Worm (Caenorhabditis elegans): ENCODE results near the gene F31E3.2.

F31E3.2 gene

ce11 chrIII:6929558-6930167 is 44.1 kb upstream of the F31E3.2 start, which contains the start of gene inf-1 (continued):
- TF ChIP-seq efl-1 (optimal IDR thresholded peaks at IDR 0.05) (peak; percentile 63), efl-1 (GFP tag; optimal IDR thresholded peaks at IDR 0.05 in 1 of 2) (peak; percentile 70 to 91), swsn-7 (tag; optimal IDR thresholded peaks at IDR 0.05) (peak; percentile 26)

ce11 chrIII:6931896-6932295 is 41.9 kb upstream of the F31E3.2 start, which contains the start of gene byn-1:
Gene byn-1 (plus strand): TSS chrIII:6932001.
- TF ChIP-seq isw-1 (GFP tag; IDR thresholded peaks at IDR 0.05) (no peak), lsy-2 (tag; optimal IDR thresholded peaks at IDR 0.05) (peak in 1 of 2 experiments; percentile 18), nhr-12 (tag; optimal IDR thresholded peaks at IDR 0.05) (no peak), nhr-76 (tag; optimal IDR thresholded peaks at IDR 0.05) (no peak), nhr-28 (tag; optimal IDR thresholded peaks at IDR 0.05) (no peak), F16B12.6 (tag; optimal IDR thresholded peaks at IDR 0.05) (no peak), nhr-47 (tag; optimal IDR thresholded peaks at IDR 0.05) (no peak)

DNA sequence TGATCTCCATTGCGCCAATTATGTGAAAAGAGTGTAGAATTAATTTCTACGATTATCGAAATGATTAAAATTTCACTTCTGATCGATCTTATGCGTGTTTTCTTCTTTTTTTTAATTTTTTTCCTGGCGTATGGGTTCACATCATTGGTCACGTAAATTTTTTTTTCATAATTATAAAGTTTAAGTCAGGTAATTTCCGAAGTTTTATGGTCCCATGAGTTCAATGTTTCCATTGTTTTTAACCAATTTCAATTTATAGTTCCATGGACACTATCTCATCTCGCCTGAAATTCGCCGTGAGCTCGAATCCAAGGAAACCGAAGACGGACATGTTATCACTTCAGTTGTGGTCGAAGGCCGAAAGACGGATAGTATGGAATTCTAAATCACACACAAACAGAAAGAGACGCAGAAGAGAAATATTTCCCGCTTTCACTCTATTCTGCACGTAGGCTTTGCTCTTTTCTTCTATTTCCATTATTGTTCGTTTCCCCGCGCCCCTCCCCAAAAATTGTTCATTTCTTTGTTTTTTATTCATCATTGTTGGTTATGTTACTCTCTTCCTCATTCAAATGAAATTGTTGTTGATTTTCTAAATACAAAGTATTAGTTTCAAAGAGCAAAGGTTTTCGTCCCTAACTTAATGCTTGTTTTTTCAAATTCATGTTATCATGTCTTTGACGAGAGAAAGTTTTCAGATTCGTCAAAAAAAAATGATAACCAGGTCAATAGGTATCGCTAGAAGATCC is 38.3 kb upstream of the F31E3.2 start, which contains the start of the genes F57B9.8 and coq-2:
Gene F57B9.8, minus strand, starts transcription at position 51 of the 749 bp plus-strand sequence.
Gene coq-2, plus strand, starts transcription at position 699 of the 749 bp plus-strand sequence.
- TF ChIP-seq pag-3 (tag; optimal IDR thresholded peaks at IDR 0.05; ENCODE audit: borderline replicate concordance, insufficient read depth), result no peak
- no peak for TF ChIP-seq ama-1 (optimal IDR thresholded peaks at IDR 0.05)
- no peak for TF ChIP-seq grh-1 (GFP tag; IDR thresholded peaks at IDR 0.05)
- no peak for TF ChIP-seq nhr-84 (tag; optimal IDR thresholded peaks at IDR 0.05)
- no peak for TF ChIP-seq F16B12.6 (tag; optimal IDR thresholded peaks at IDR 0.05)
- TF ChIP-seq skn-1 (tag; optimal IDR thresholded peaks at IDR 0.05), result no peak
- TF ChIP-seq efl-3 (GFP tag; optimal IDR thresholded peaks at IDR 0.05), result no peak

- TF ChIP-seq C34B4.2 (tag; optimal IDR thresholded peaks at IDR 0.05), result no peak
- TF ChIP-seq lir-3 (tag; optimal IDR thresholded peaks at IDR 0.05; ENCODE audit: poor library complexity), result no peak
- TF ChIP-seq nhr-11 (tag; optimal IDR thresholded peaks at IDR 0.05), result no peak
- TF ChIP-seq C04F5.9 (tag; optimal IDR thresholded peaks at IDR 0.05), result no peak
- TF ChIP-seq nhr-71 (tag; optimal IDR thresholded peaks at IDR 0.05), result no peak
- TF ChIP-seq sptf-1 (tag; optimal IDR thresholded peaks at IDR 0.05), result no peak
- no peak for TF ChIP-seq lin-14 (GFP tag; optimal IDR thresholded peaks at IDR 0.05)
- no peak for TF ChIP-seq alr-1 (tag; optimal IDR thresholded peaks at IDR 0.05; ENCODE audit: borderline replicate concordance)
- TF ChIP-seq Y116A8C.19 (tag; optimal IDR thresholded peaks at IDR 0.05; ENCODE audit: borderline replicate concordance), result no peak
- TF ChIP-seq sup-37 (GFP tag; optimal IDR thresholded peaks at IDR 0.05), result no peak
- TF ChIP-seq lin-15B (tag; optimal IDR thresholded peaks at IDR 0.05), result no peak
These were observed 34.3 kb upstream of the F31E3.2 start, which contains the start of gene F57B9.3 for ce11 chrIII:6939523-6939922. Gene F57B9.3 (plus strand): TSS chrIII:6939823.

DNA sequence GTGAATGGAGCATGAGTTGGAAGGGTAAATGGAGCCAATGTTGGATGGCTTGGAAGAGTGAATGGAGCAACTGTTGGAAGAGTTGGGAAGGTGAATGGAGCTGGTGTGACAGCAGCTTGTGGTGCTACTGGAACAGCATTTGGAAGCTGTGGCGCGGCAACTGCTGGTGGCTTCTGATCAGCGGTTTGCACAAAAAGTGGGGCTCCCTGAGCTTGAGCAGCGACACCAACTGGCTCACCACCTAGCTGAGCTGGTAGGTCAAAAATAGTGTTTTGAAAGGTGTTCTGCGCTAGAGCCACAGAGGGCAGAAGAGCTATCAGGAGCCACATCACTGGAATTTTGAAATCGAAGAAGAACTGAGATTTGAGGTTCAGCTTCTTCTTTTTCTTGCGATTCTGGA is 28.5 kb upstream of the F31E3.2 start:
- TF ChIP-seq efl-1 (optimal IDR thresholded peaks at IDR 0.05), result no peak
- peak in 1 of 2 experiments; percentile 18 for TF ChIP-seq efl-1 (GFP tag; optimal IDR thresholded peaks at IDR 0.05 in 1 of 2)
- no peak for TF ChIP-seq mdl-1 (tag; optimal IDR thresholded peaks at IDR 0.05)
- TF ChIP-seq sox-4 (tag; optimal IDR thresholded peaks at IDR 0.05), result no peak

ce11 chrIII:6945747-6946146 is 28.0 kb upstream of the F31E3.2 start, which contains the start of gene abu-13:
Gene abu-13 (minus strand): TSS chrIII:6945898.
- TF ChIP-seq blmp-1 (tag; optimal IDR thresholded peaks at IDR 0.05) (peak; percentile 93), lsy-2 (tag; optimal IDR thresholded peaks at IDR 0.05) (no peak), vab-15 (tag; optimal IDR thresholded peaks at IDR 0.05) (no peak), tbx-2 (tag; optimal IDR thresholded peaks at IDR 0.05) (no peak), efl-1 (optimal IDR thresholded peaks at IDR 0.05) (no peak), efl-1 (GFP tag; optimal IDR thresholded peaks at IDR 0.05 in 1 of 2) (peak in 1 of 2 experiments; percentile 21), nhr-11 (tag; optimal IDR thresholded peaks at IDR 0.05) (no peak), Y116A8C.19 (tag; optimal IDR thresholded peaks at IDR 0.05; ENCODE audit: borderline replicate concordance) (no peak), C34B4.2 (tag; optimal IDR thresholded peaks at IDR 0.05) (no peak), dsc-1 (tag; optimal IDR thresholded peaks at IDR 0.05) (no peak), irx-1 (tag; optimal IDR thresholded peaks at IDR 0.05) (no peak), lir-3 (tag; optimal IDR thresholded peaks at IDR 0.05; ENCODE audit: poor library complexity) (no peak), nhr-85 (tag) (peak; percentile 19), lin-13 (GFP tag; optimal IDR thresholded peaks at IDR 0.05) (no peak), ama-1 (optimal IDR thresholded peaks at IDR 0.05) (no peak), jun-1 (tag; optimal IDR thresholded peaks at IDR 0.05) (no peak), fkh-10 (GFP tag; optimal IDR thresholded peaks at IDR 0.05) (no peak), ceh-90 (tag; optimal IDR thresholded peaks at IDR 0.05) (no peak), nhr-47 (tag; optimal IDR thresholded peaks at IDR 0.05) (no peak), mdl-1 (tag; optimal IDR thresholded peaks at IDR 0.05) (no peak), nhr-76 (tag; optimal IDR thresholded peaks at IDR 0.05) (no peak)

Data from whole organism, L1 larva.